Fruit fly (Drosophila melanogaster): ENCODE results near the gene CG9643.

DNA sequence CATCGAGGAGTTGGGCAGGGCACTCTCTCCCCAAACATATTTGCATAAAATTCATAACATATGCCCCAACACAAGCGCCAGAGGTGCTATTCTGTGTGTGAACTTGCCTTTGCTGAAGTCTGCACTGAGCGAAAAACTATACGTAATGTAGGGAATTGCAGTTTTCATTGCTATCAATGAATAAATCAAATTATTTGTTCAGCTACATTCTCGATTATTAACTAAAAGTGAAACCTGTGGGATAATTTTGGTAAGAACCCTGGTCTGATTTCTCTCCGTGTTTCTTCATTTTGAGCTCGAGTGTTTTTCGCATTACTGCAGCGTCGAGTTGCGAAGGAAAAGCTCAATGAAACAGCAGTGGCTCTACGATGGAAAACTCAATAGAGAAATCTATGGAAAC is 36.4 kb downstream of the CG9643 start:
- TF ChIP-seq sage (GFP tag; optimal IDR thresholded peaks at IDR 0.05), result no peak
- no peak for TF ChIP-seq OdsH (GFP tag; optimal IDR thresholded peaks at IDR 0.05)
- no peak for TF ChIP-seq fru (GFP tag; optimal IDR thresholded peaks at IDR 0.05)
- TF ChIP-seq dsf (GFP tag; optimal IDR thresholded peaks at IDR 0.05; ENCODE audit: borderline replicate concordance), result no peak
- TF ChIP-seq Mio (GFP tag; optimal IDR thresholded peaks at IDR 0.05), result no peak
- no peak for TF ChIP-seq Hnf4 (GFP tag; optimal IDR thresholded peaks at IDR 0.05)
- TF ChIP-seq br (GFP tag; optimal IDR thresholded peaks at IDR 0.05), result no peak
- no peak for TF ChIP-seq Dfd (GFP tag; optimal IDR thresholded peaks at IDR 0.05)
- TF ChIP-seq pan (optimal IDR thresholded peaks at IDR 0.05), result no peak
- no peak for TF ChIP-seq GATAd (GFP tag; optimal IDR thresholded peaks at IDR 0.05)
- TF ChIP-seq woc (GFP tag; optimal IDR thresholded peaks at IDR 0.05), result no peak
- TF ChIP-seq foxo (GFP tag; optimal IDR thresholded peaks at IDR 0.05), result no peak
- TF ChIP-seq psq (GFP tag; optimal IDR thresholded peaks at IDR 0.05), result no peak
